Worm (Caenorhabditis elegans): ENCODE measurements around the gene C52E4.7.

DNA sequence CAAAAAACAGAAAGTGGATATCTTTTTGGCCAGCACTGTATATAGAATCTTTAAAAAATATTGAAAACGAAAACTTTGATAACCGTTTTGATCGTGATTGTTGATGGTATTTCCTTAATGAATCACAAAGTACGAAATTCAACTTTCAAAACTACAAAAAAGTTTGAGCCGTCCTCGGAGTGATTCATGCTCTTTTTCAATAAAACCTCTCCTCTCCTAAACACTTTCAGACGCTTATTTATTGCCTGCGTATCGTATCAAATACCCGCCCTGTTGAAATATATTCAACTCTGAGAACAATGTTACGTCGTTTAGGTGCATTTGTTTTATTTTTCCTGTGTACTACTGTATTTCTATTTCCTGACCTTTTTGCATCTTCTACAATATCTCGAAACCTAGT is 26.8 kb downstream of the C52E4.7 start:
- TF ChIP-seq mdl-1 (tag; optimal IDR thresholded peaks at IDR 0.05) (no peak), Y116A8C.19 (tag; optimal IDR thresholded peaks at IDR 0.05; ENCODE audit: borderline replicate concordance) (no peak), pqm-1 (tag; optimal IDR thresholded peaks at IDR 0.05) (no peak), ztf-4 (tag; optimal IDR thresholded peaks at IDR 0.05) (no peak), pag-3 (tag; optimal IDR thresholded peaks at IDR 0.05; ENCODE audit: borderline replicate concordance, insufficient read depth) (no peak)

Measured in whole organism, L1 larva.